Worm (Caenorhabditis elegans) whole organism, young adult: ENCODE data around the gene xbp-1.

ENCODE experiments used
- C06A6.2 ChIP-seq: fragments of 200-800 bp; sonication (Bioruptor generic); conservative IDR thresholded peaks from 2 replicates; pipeline ENCODE4 v1.3.6; 2022; ENCODE audit warnings: missing genetic modification characterization, missing compliant biosample characterization
- C17E4.6 ChIP-seq: fragments of 200-800 bp; sonication (Bioruptor generic); IDR thresholded peaks from 2 replicates; pipeline ENCODE4 v1.3.6; 2022; ENCODE audit warnings: missing genetic modification reagents, missing genetic modification characterization, missing compliant biosample characterization
- F39B2.1 ChIP-seq: fragments of 200-800 bp; sonication (Bioruptor generic); IDR thresholded peaks from 2 replicates; pipeline ENCODE4 v1.3.6; 2022; ENCODE audit warnings: missing genetic modification reagents, missing genetic modification characterization, missing compliant biosample characterization
- F52B5.7 ChIP-seq: sonication (generic microtip); optimal IDR thresholded peaks from 2 replicates; lab custom pipeline; 2016; ENCODE audit warnings: mild to moderate bottlenecking, missing genetic modification characterization, missing compliant biosample characterization
- F55B11.4 ChIP-seq: sonication (generic microtip); optimal IDR thresholded peaks from 2 replicates; lab custom pipeline; 2016; ENCODE audit warnings: missing compliant biosample characterization, missing genetic modification characterization, borderline replicate concordance; ENCODE audit not compliant: insufficient read depth
- F57C9.4 ChIP-seq: sonication (generic microtip); optimal IDR thresholded peaks from 2 replicates; lab custom pipeline; 2017; ENCODE audit warnings: mild to moderate bottlenecking, missing genetic modification characterization, missing compliant biosample characterization
- K11D2.4 ChIP-seq: fragments of 200-800 bp; sonication (Bioruptor generic); IDR thresholded peaks from 2 replicates; pipeline ENCODE4 v1.3.6; 2022; ENCODE audit warnings: missing genetic modification reagents, missing genetic modification characterization, missing compliant biosample characterization
- T07F8.4 ChIP-seq: sonication (generic microtip); optimal IDR thresholded peaks from 2 replicates; lab custom pipeline; 2016; ENCODE audit warnings: mild to moderate bottlenecking, missing genetic modification characterization, moderate library complexity, missing compliant biosample characterization
- Y56A3A.18 ChIP-seq: fragments of 200-800 bp; sonication (Bioruptor generic); IDR thresholded peaks from 2 replicates; pipeline ENCODE4 v1.3.6; 2022; ENCODE audit warnings: missing genetic modification reagents, missing genetic modification characterization, missing compliant biosample characterization
- Y79H2A.3 ChIP-seq: fragments of 200-800 bp; sonication (Bioruptor generic); conservative IDR thresholded peaks from 2 replicates; pipeline ENCODE4 v1.3.6; 2022; ENCODE audit warnings: missing genetic modification reagents, missing genetic modification characterization, missing compliant biosample characterization
- Y95B8A.8 ChIP-seq: fragments of 200-800 bp; sonication (Bioruptor generic); IDR thresholded peaks from 2 replicates; pipeline ENCODE4 v1.3.6; 2022; ENCODE audit warnings: missing genetic modification reagents, missing genetic modification characterization, missing compliant biosample characterization
- ama-1 ChIP-seq, 3 experiments: fragments of 150-350 bp in 1 of 3; sonication (generic microtip) in 2 of 3; optimal IDR thresholded peaks; 2 replicates each; lab custom pipeline; 2014 to 2018; ENCODE audit warnings: missing biosample characterization in 2 of 3, missing genetic modification characterization in 2 of 3, missing genetic modification reagents in 2 of 3
- attf-5 ChIP-seq: fragments of 200-800 bp; sonication (Bioruptor generic); optimal IDR thresholded peaks from 2 replicates; lab custom pipeline; 2018; ENCODE audit warnings: mild to moderate bottlenecking, missing genetic modification characterization, missing compliant biosample characterization
- ccch-3 ChIP-seq: fragments of 200-800 bp; sonication (Bioruptor generic); optimal IDR thresholded peaks from 2 replicates; lab custom pipeline; 2018; ENCODE audit warnings: mild to moderate bottlenecking, missing genetic modification characterization, missing compliant biosample characterization
- ceh-40 ChIP-seq: fragments of 200-800 bp; sonication (Bioruptor generic); IDR thresholded peaks from 2 replicates; pipeline ENCODE4 v1.3.6; 2022; ENCODE audit warnings: missing genetic modification characterization, missing compliant biosample characterization
- ceh-91 ChIP-seq: fragments of 200-800 bp; sonication (Bioruptor generic); IDR thresholded peaks from 2 replicates; pipeline ENCODE4 v1.3.6; 2022; ENCODE audit warnings: missing genetic modification reagents, missing genetic modification characterization, missing compliant biosample characterization
- chd-7 ChIP-seq: sonication (generic microtip); optimal IDR thresholded peaks from 2 replicates; lab custom pipeline; 2016; ENCODE audit warnings: mild to moderate bottlenecking, missing genetic modification characterization, moderate library complexity, missing compliant biosample characterization
- dox-1 ChIP-seq: fragments of 200-800 bp; sonication (Bioruptor generic); IDR thresholded peaks from 2 replicates; pipeline ENCODE4 v1.3.6; 2022; ENCODE audit warnings: missing genetic modification reagents, missing genetic modification characterization, missing compliant biosample characterization
- dpff-1 ChIP-seq: sonication (generic microtip); optimal IDR thresholded peaks from 2 replicates; lab custom pipeline; 2017; ENCODE audit warnings: mild to moderate bottlenecking, missing genetic modification characterization, missing compliant biosample characterization
- egrh-3 ChIP-seq: fragments of 200-800 bp; sonication (Bioruptor generic); IDR thresholded peaks from 2 replicates; pipeline ENCODE4 v1.3.6; 2022; ENCODE audit warnings: missing genetic modification reagents, missing genetic modification characterization, missing compliant biosample characterization
- ekl-4 ChIP-seq: fragments of 200-800 bp; sonication (Bioruptor generic); IDR thresholded peaks from 2 replicates; pipeline ENCODE4 v1.3.6; 2022; ENCODE audit warnings: missing genetic modification reagents, missing genetic modification characterization, missing compliant biosample characterization
- gei-17 ChIP-seq: fragments of 200-800 bp; sonication (Bioruptor generic); optimal IDR thresholded peaks from 2 replicates; lab custom pipeline; 2018; ENCODE audit warnings: mild to moderate bottlenecking, missing genetic modification characterization, missing compliant biosample characterization
- hlh-12 ChIP-seq: sonication (generic microtip); optimal IDR thresholded peaks from 2 replicates; lab custom pipeline; 2016; ENCODE audit warnings: missing genetic modification characterization, missing compliant biosample characterization
- hmg-1.2 ChIP-seq: fragments of 200-800 bp; sonication (Bioruptor generic); IDR thresholded peaks from 2 replicates; pipeline ENCODE4 v1.3.6; 2022; ENCODE audit warnings: missing genetic modification reagents, missing genetic modification characterization, missing compliant biosample characterization
- hrde-1 ChIP-seq: sonication (generic microtip); optimal IDR thresholded peaks from 2 replicates; lab custom pipeline; 2016; ENCODE audit warnings: missing genetic modification characterization, mild to moderate bottlenecking, missing compliant biosample characterization, moderate library complexity, missing genotype, missing genetic modification reagents, borderline replicate concordance
- lin-40 ChIP-seq: sonication (generic microtip); optimal IDR thresholded peaks from 2 replicates; lab custom pipeline; 2016; ENCODE audit warnings: missing genetic modification characterization, mild to moderate bottlenecking, missing compliant biosample characterization, missing genotype, missing genetic modification reagents
- lin-54 ChIP-seq: fragments of 200-800 bp; sonication (Bioruptor generic); optimal IDR thresholded peaks from 2 replicates; lab custom pipeline; 2018; ENCODE audit warnings: mild to moderate bottlenecking, missing genetic modification characterization, missing compliant biosample characterization
- lsl-1 ChIP-seq: fragments of 200-800 bp; sonication (Bioruptor generic); optimal IDR thresholded peaks from 2 replicates; lab custom pipeline; 2018; ENCODE audit warnings: mild to moderate bottlenecking, missing genetic modification characterization, moderate library complexity, missing compliant biosample characterization
- lsy-27 ChIP-seq: sonication (generic microtip); optimal IDR thresholded peaks from 2 replicates; lab custom pipeline; 2017; ENCODE audit warnings: missing genetic modification characterization, mild to moderate bottlenecking, missing compliant biosample characterization, antibody characterized with exemption, missing genotype, borderline replicate concordance; ENCODE audit not compliant: insufficient read depth
- madf-3 ChIP-seq: fragments of 200-800 bp; sonication (Bioruptor generic); IDR thresholded peaks from 2 replicates; pipeline ENCODE4 v1.3.6; 2022; ENCODE audit warnings: missing genetic modification reagents, missing genetic modification characterization, missing compliant biosample characterization
- mcd-1 ChIP-seq: fragments of 200-800 bp; sonication (Bioruptor generic); IDR thresholded peaks from 2 replicates; pipeline ENCODE4 v1.3.6; 2022; ENCODE audit warnings: missing genetic modification reagents, missing genetic modification characterization, missing compliant biosample characterization
- mel-28 ChIP-seq: sonication (generic microtip); optimal IDR thresholded peaks from 2 replicates; lab custom pipeline; 2016; ENCODE audit warnings: borderline replicate concordance, mild to moderate bottlenecking, missing genetic modification characterization, missing compliant biosample characterization
- nhr-120 ChIP-seq: fragments of 200-800 bp; sonication (Bioruptor generic); IDR thresholded peaks from 2 replicates; pipeline ENCODE4 v1.3.6; 2022; ENCODE audit warnings: missing genetic modification characterization, missing compliant biosample characterization
- nhr-179 ChIP-seq: sonication (generic microtip); optimal IDR thresholded peaks from 2 replicates; lab custom pipeline; 2016; ENCODE audit warnings: mild to moderate bottlenecking, missing genetic modification characterization, missing compliant biosample characterization
- nhr-80 ChIP-seq: sonication (generic microtip); optimal IDR thresholded peaks from 2 replicates; lab custom pipeline; 2016; ENCODE audit warnings: missing genetic modification characterization, missing compliant biosample characterization
- pbrm-1 ChIP-seq: fragments of 200-800 bp; sonication (Bioruptor generic); IDR thresholded peaks from 2 replicates; pipeline ENCODE4 v1.3.6; 2022; ENCODE audit warnings: missing genetic modification reagents, missing genetic modification characterization, missing compliant biosample characterization
- pha-4 ChIP-seq: fragments of 150-350 bp; sonication (generic microtip); optimal IDR thresholded peaks from 2 replicates; lab custom pipeline; 2014; ENCODE audit warnings: missing biosample characterization, missing genetic modification reagents, missing genetic modification characterization
- rcor-1 ChIP-seq: fragments of 200-800 bp; sonication (Bioruptor generic); IDR thresholded peaks from 2 replicates; pipeline ENCODE4 v1.3.6; 2022; ENCODE audit warnings: missing genetic modification reagents, missing genetic modification characterization, missing compliant biosample characterization
- sdz-38 ChIP-seq: sonication (generic microtip); optimal IDR thresholded peaks from 2 replicates; lab custom pipeline; 2016; ENCODE audit warnings: missing genotype, missing genetic modification characterization, missing compliant biosample characterization
- sea-2 ChIP-seq: fragments of 200-800 bp; sonication (Bioruptor generic); IDR thresholded peaks from 2 replicates; pipeline ENCODE4 v1.3.6; 2022; ENCODE audit warnings: missing genetic modification characterization, missing compliant biosample characterization
- snpc-3.4 ChIP-seq: sonication (generic microtip); optimal IDR thresholded peaks from 2 replicates; lab custom pipeline; 2017; ENCODE audit warnings: missing genetic modification characterization, mild to moderate bottlenecking, missing compliant biosample characterization, antibody characterized with exemption, moderate library complexity, missing genotype, missing genetic modification reagents
- snpc-4 ChIP-seq, 5 experiments: fragments of 150-350 bp in 1 of 5; sonication (generic microtip) in 4 of 5; optimal IDR thresholded peaks; 2 replicates each; lab custom pipeline; 2014 to 2018; ENCODE audit warnings: missing genetic modification characterization in 5 of 5, missing biosample characterization in 3 of 5, antibody characterized with exemption in 2 of 5, mild to moderate bottlenecking in 2 of 5, missing compliant biosample characterization in 2 of 5, missing genotype in 2 of 5, moderate library complexity in 2 of 5, missing genetic modification reagents in 1 of 5
- sptf-2 ChIP-seq: fragments of 200-800 bp; sonication (Bioruptor generic); optimal IDR thresholded peaks from 2 replicates; lab custom pipeline; 2018; ENCODE audit warnings: mild to moderate bottlenecking, missing genetic modification characterization, missing compliant biosample characterization
- tbx-9 ChIP-seq: sonication (generic microtip); optimal IDR thresholded peaks from 2 replicates; lab custom pipeline; 2016; ENCODE audit warnings: borderline replicate concordance, missing genetic modification characterization, inconsistent platforms, missing compliant biosample characterization
- zfh-2 ChIP-seq: fragments of 200-800 bp; sonication (Bioruptor generic); conservative IDR thresholded peaks from 2 replicates; pipeline ENCODE4 v1.3.6; 2022; ENCODE audit warnings: missing genetic modification reagents, missing genetic modification characterization, missing compliant biosample characterization
- ztf-18 ChIP-seq: sonication (generic microtip); optimal IDR thresholded peaks from 2 replicates; lab custom pipeline; 2016; ENCODE audit warnings: missing genotype, mild to moderate bottlenecking, missing genetic modification characterization, missing compliant biosample characterization
- ztf-28 ChIP-seq: fragments of 200-800 bp; sonication (Bioruptor generic); IDR thresholded peaks from 2 replicates; pipeline ENCODE4 v1.3.6; 2022; ENCODE audit warnings: missing genetic modification reagents, missing genetic modification characterization, missing compliant biosample characterization

xbp-1 gene

DNA sequence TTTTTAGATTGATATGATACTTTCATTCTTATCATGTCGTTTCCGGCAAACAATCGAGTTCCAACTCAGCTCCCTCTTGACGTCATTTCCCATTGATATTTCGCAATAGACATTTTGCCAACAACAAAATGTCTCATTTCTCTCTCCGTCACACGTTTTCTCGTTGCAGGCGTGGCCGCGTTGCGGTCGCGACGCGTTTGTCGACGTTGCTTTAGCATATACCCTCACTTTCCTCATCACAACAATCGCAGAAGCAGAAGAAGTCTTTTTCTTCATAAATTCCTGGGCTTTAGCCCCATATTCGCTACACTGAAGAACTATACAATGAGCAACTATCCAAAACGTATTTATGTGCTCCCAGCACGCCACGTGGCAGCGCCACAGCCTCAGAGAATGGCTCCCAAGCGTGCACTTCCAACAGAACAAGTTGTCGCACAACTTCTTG lies at the start of gene xbp-1 (continued):
- no peak for TF ChIP-seq lsy-27 (tag; lab: Kevin White, UChicago)
- peak; percentile 75 for TF ChIP-seq ama-1 (optimal IDR thresholded peaks at IDR 0.05; lab: Kevin White, UChicago)
- TF ChIP-seq ama-1 (GFP tag; optimal IDR thresholded peaks at IDR 0.05; lab: Kevin White, UChicago): no peak
- TF ChIP-seq lin-54 (GFP tag; lab: Kevin White, UChicago): peak; percentile 67
- no peak for TF ChIP-seq F55B11.4 (tag; lab: Kevin White, UChicago)
- TF ChIP-seq sptf-2 (GFP tag; lab: Kevin White, UChicago): peak; percentile 32
- TF ChIP-seq snpc-4 (GFP tag; optimal IDR thresholded peaks at IDR 0.05; lab: Kevin White, UChicago): no peak
- peak; percentile 52 to 71 (median 56) for TF ChIP-seq snpc-4 (tag; optimal IDR thresholded peaks at IDR 0.05; lab: Kevin White, UChicago)
- peak; percentile 100 for TF ChIP-seq nhr-80
- TF ChIP-seq Y95B8A.8 (GFP tag; lab: Robert Waterston, UW): 0 out of 2 replicates have a peak, but pooled peaks have one; percentile 38
- no peak for TF ChIP-seq sdz-38
- no peak for TF ChIP-seq nhr-120
- TF ChIP-seq C17E4.6: no peak
- TF ChIP-seq ccch-3: no peak
- TF ChIP-seq T07F8.4: no peak
- TF ChIP-seq Y56A3A.18 (GFP tag; lab: Robert Waterston, UW): no peak
- TF ChIP-seq ztf-18 (tag; lab: Kevin White, UChicago): peak; percentile 64
- TF ChIP-seq nhr-179: no peak
- TF ChIP-seq snpc-3.4 (tag; lab: Kevin White, UChicago): no peak
- TF ChIP-seq hlh-12 (tag; lab: Kevin White, UChicago): no peak
- TF ChIP-seq ztf-28 (GFP tag; lab: Robert Waterston, UW): no peak
- TF ChIP-seq C06A6.2 (GFP tag; lab: Robert Waterston, UW): peak; percentile 62
- peak; percentile 94 for TF ChIP-seq pha-4 (tag; lab: Kevin White, UChicago)
- peak; percentile 55; the same call in 1 of the 2 replicates for TF ChIP-seq pbrm-1 (GFP tag; lab: Robert Waterston, UW)
- peak; percentile 84 for TF ChIP-seq lin-40 (tag; lab: Kevin White, UChicago)
- no peak for TF ChIP-seq egrh-3
- no peak for TF ChIP-seq ceh-40 (GFP tag; lab: Robert Waterston, UW)
- no peak for TF ChIP-seq tbx-9
- no peak for TF ChIP-seq F52B5.7
- TF ChIP-seq lsl-1 (GFP tag; lab: Kevin White, UChicago): peak; percentile 23
- no peak for TF ChIP-seq F57C9.4 (tag; lab: Kevin White, UChicago)

DNA sequence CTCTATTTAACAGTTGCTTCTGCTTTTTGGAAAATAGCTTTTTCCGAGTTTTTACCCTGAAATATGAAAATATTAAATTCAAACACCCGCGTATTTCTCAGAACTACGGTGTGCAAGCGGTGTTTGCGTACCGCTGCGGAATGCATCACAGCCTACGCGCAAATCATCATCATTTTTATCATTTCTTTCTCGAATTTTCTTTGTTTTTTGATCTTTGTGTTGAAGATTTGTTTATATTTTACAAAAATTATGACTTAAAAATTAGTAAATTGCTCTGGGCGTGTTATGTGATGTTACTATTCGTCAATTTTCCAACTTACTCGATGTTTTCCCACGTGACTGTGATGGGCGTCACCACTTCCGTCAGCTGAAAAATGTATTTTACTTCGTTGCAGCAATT lies 42.7 kb upstream of the xbp-1 start:
- TF ChIP-seq chd-7 (tag; lab: Kevin White, UChicago) (no peak), hmg-1.2 (peak; percentile 26; the same call in 1 of the 2 replicates), mel-28 (tag; lab: Kevin White, UChicago) (no peak), C06A6.2 (GFP tag; lab: Robert Waterston, UW) (no peak), hrde-1 (tag; lab: Kevin White, UChicago) (no peak), madf-3 (GFP tag; lab: Robert Waterston, UW) (no peak), mcd-1 (GFP tag; lab: Robert Waterston, UW) (peak; percentile 62), gei-17 (GFP tag; lab: Kevin White, UChicago) (no peak), rcor-1 (GFP tag; lab: Robert Waterston, UW) (no peak), dox-1 (GFP tag; lab: Robert Waterston, UW) (peak; percentile 48), zfh-2 (GFP tag; lab: Robert Waterston, UW) (no peak), ekl-4 (GFP tag; lab: Robert Waterston, UW) (peak; percentile 59), snpc-3.4 (tag; lab: Kevin White, UChicago) (no peak), ztf-18 (tag; lab: Kevin White, UChicago) (no peak), snpc-4 (GFP tag; optimal IDR thresholded peaks at IDR 0.05; lab: Kevin White, UChicago) (no peak), snpc-4 (tag; optimal IDR thresholded peaks at IDR 0.05; lab: Kevin White, UChicago) (peak in 3 of 4 experiments; percentile 7 to 39 (median 12)), Y79H2A.3 (GFP tag; lab: Robert Waterston, UW) (no peak), ceh-40 (GFP tag; lab: Robert Waterston, UW) (no peak), F39B2.1 (GFP tag; lab: Robert Waterston, UW) (no peak), T07F8.4 (no peak), sea-2 (GFP tag; lab: Robert Waterston, UW) (no peak), ceh-91 (GFP tag; lab: Robert Waterston, UW) (no peak), attf-5 (GFP tag; lab: Kevin White, UChicago) (peak; percentile 61), dpff-1 (tag; lab: Kevin White, UChicago) (no peak), K11D2.4 (no peak)
